Worm (Caenorhabditis elegans): ENCODE measurements around the gene sucg-1.

The sucg-1 gene

ce11 chrIV:7710824-7711223 is 17.9 kb upstream of the sucg-1 start, which contains the start of gene nhr-8 (continued):
- TF ChIP-seq ztf-28 (GFP tag; IDR thresholded peaks at IDR 0.05), result no peak
- TF ChIP-seq chd-7 (tag; optimal IDR thresholded peaks at IDR 0.05), result no peak
- TF ChIP-seq snpc-1.1 (tag; optimal IDR thresholded peaks at IDR 0.05; ENCODE audit: insufficient read depth), result no peak
- no peak for TF ChIP-seq unc-62 (GFP tag; optimal IDR thresholded peaks at IDR 0.05)
- TF ChIP-seq B0336.3 (GFP tag; IDR thresholded peaks at IDR 0.05), result no peak
- no peak for TF ChIP-seq dpl-1 (GFP tag; optimal IDR thresholded peaks at IDR 0.05)
- peak in 1 of 2 experiments; percentile 14 for TF ChIP-seq let-607 (tag; optimal IDR thresholded peaks at IDR 0.05)
- no peak for TF ChIP-seq Y79H2A.3 (GFP tag; conservative IDR thresholded peaks at IDR 0.05)
- TF ChIP-seq ztf-22 (GFP tag; optimal IDR thresholded peaks at IDR 0.05), result peak; percentile 12

- TF ChIP-seq F33H1.4 (GFP tag; IDR thresholded peaks at IDR 0.05) (no peak), ceh-58 (GFP tag; IDR thresholded peaks at IDR 0.05) (no peak), ceh-27 (GFP tag; optimal IDR thresholded peaks at IDR 0.05) (no peak), ztf-25 (GFP tag; IDR thresholded peaks at IDR 0.05) (no peak), cebp-2 (GFP tag; IDR thresholded peaks at IDR 0.05) (no peak), snpc-1.1 (tag; optimal IDR thresholded peaks at IDR 0.05; ENCODE audit: insufficient read depth) (no peak)
Observed at ce11 chrIV:7712252-7712651, 16.5 kb upstream of the sucg-1 start.

ce11 chrIV:7717916-7718315 is 10.8 kb upstream of the sucg-1 start, which contains the start of gene F33D4.6:
F33D4.6 (minus strand) TSS chrIV:7718016.
- TF ChIP-seq ztf-22 (GFP tag; optimal IDR thresholded peaks at IDR 0.05) (no peak), somi-1 (GFP tag; optimal IDR thresholded peaks at IDR 0.05) (no peak), lsy-27 (tag; optimal IDR thresholded peaks at IDR 0.05; ENCODE audit: borderline replicate concordance, insufficient read depth) (no peak), unc-130 (GFP tag; optimal IDR thresholded peaks at IDR 0.05) (no peak), rcor-1 (GFP tag; IDR thresholded peaks at IDR 0.05) (no peak), sdz-38 (tag; optimal IDR thresholded peaks at IDR 0.05) (no peak), F49E8.2 (tag; optimal IDR thresholded peaks at IDR 0.05; ENCODE audit: insufficient read depth) (no peak), snpc-1.1 (tag; optimal IDR thresholded peaks at IDR 0.05; ENCODE audit: insufficient read depth) (no peak), F33H1.4 (GFP tag; IDR thresholded peaks at IDR 0.05) (no peak), aptf-2 (GFP tag; conservative IDR thresholded peaks at IDR 0.05) (no peak), B0019.2 (GFP tag; conservative IDR thresholded peaks at IDR 0.05) (no peak), lin-35 (GFP tag; optimal IDR thresholded peaks at IDR 0.05) (no peak), ceh-27 (GFP tag; optimal IDR thresholded peaks at IDR 0.05) (no peak), ceh-58 (GFP tag; IDR thresholded peaks at IDR 0.05) (no peak), hlh-12 (tag; optimal IDR thresholded peaks at IDR 0.05) (no peak), F39B2.1 (GFP tag; IDR thresholded peaks at IDR 0.05) (no peak), attf-5 (GFP tag; optimal IDR thresholded peaks at IDR 0.05) (no peak)

- TF ChIP-seq K11D2.4 (GFP tag; IDR thresholded peaks at IDR 0.05) (no peak), F55B11.4 (tag; optimal IDR thresholded peaks at IDR 0.05; ENCODE audit: borderline replicate concordance, insufficient read depth) (no peak), somi-1 (GFP tag; optimal IDR thresholded peaks at IDR 0.05) (no peak), zfh-2 (GFP tag; conservative IDR thresholded peaks at IDR 0.05) (no peak), Y56A3A.18 (GFP tag; IDR thresholded peaks at IDR 0.05) (no peak), ztf-25 (GFP tag; IDR thresholded peaks at IDR 0.05) (no peak), tbp1 (GFP tag; optimal IDR thresholded peaks at IDR 0.05) (no peak), B0261.1 (tag; optimal IDR thresholded peaks at IDR 0.05) (no peak), F33H1.4 (GFP tag; IDR thresholded peaks at IDR 0.05) (no peak), hmg-1.2 (GFP tag; IDR thresholded peaks at IDR 0.05) (no peak), nhr-27 (tag; optimal IDR thresholded peaks at IDR 0.05) (no peak), B0336.3 (GFP tag; IDR thresholded peaks at IDR 0.05) (no peak), F49E8.2 (tag; optimal IDR thresholded peaks at IDR 0.05; ENCODE audit: insufficient read depth) (no peak), nhr-120 (GFP tag; IDR thresholded peaks at IDR 0.05) (no peak), chd-7 (tag; optimal IDR thresholded peaks at IDR 0.05) (no peak), Y95B8A.8 (GFP tag; IDR thresholded peaks at IDR 0.05) (no peak), cebp-2 (GFP tag; IDR thresholded peaks at IDR 0.05) (no peak), atf-7 (tag; optimal IDR thresholded peaks at IDR 0.05) (no peak), nhr-90 (tag; optimal IDR thresholded peaks at IDR 0.05) (no peak), mxl-1 (tag; optimal IDR thresholded peaks at IDR 0.05) (no peak)
Observed at ce11 chrIV:7722806-7723205, 5.9 kb upstream of the sucg-1 start, which contains the start of gene C50F7.6. C50F7.6 (minus strand) TSS chrIV:7723199.

Measured in whole organism, young adult.